Worm (Caenorhabditis elegans) whole organism, L1 larva: ENCODE data around the gene Y32B12B.4.

Experiments
- fos-1 ChIP-seq: fragments of 150-350 bp; optimal IDR thresholded peaks from 2 replicates; lab custom pipeline; 2014; ENCODE audit warnings: missing biosample characterization, missing genetic modification characterization
- lin-15B ChIP-seq: fragments of 150-350 bp; sonication (generic microtip); optimal IDR thresholded peaks from 3 replicates; lab custom pipeline; 2014; ENCODE audit warnings: missing biosample characterization, missing genetic modification characterization
- mep-1 ChIP-seq: fragments of 150-350 bp; optimal IDR thresholded peaks from 2 replicates; lab custom pipeline; 2014; ENCODE audit warnings: missing biosample characterization, missing genetic modification characterization
- zag-1 ChIP-seq: fragments of 150-350 bp; optimal IDR thresholded peaks from 2 replicates; lab custom pipeline; 2014; ENCODE audit warnings: missing biosample characterization, missing genetic modification characterization

ce11 chrV:16568056-16568455 is 14.9 kb downstream of the Y32B12B.4 start:
- TF ChIP-seq mep-1 (tag; lab: Kevin White, UChicago) (no peak), lin-15B (tag; lab: Kevin White, UChicago) (no peak), zag-1 (tag; lab: Kevin White, UChicago) (no peak), fos-1 (tag; lab: Kevin White, UChicago) (no peak)
